Worm (Caenorhabditis elegans) whole organism, early embryonic: ENCODE data around the gene pld-1.

Experiments
- ama-1 ChIP-seq: fragments of 150-350 bp; optimal IDR thresholded peaks from 2 replicates; lab custom pipeline; 2014
- flt-1 ChIP-seq: fragments of 200-800 bp; sonication (Bioruptor generic); IDR thresholded peaks from 2 replicates; pipeline ENCODE4 v1.3.6; 2022; ENCODE audit warnings: missing genetic modification characterization, missing compliant biosample characterization
- hmg-4 ChIP-seq: fragments of 200-800 bp; sonication (Bioruptor generic); optimal IDR thresholded peaks from 2 replicates; lab custom pipeline; 2018; ENCODE audit warnings: mild to moderate bottlenecking, missing genetic modification characterization, missing compliant biosample characterization

DNA sequence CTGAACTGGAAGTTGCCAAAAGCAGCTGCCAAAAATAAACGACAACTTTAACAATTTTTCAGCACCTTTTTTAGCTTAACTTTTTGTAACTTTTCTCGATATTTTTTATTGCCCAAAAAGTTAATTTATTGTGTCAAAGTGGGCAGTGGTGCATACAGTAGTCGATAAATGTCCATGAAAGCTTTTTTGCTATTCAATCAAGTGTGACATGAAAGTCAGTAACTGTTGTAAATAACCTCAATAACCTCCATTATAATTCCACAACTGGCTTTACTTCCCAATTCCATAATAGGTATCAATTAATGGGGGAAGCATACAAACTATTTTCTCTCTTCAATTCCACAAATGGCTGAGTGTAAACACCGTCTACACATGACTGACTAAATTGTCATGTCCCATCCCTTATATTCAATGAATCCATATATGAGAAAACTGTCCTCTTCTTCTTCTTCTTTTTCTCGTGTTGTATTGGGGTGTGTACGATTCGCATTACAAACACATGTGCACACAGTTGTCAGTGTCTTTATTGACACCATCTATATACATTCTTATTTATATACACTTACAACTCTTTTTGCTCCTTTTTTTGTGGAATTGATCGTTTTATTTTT is 43.2 kb downstream of the pld-1 start:
- TF ChIP-seq hmg-4 (GFP tag; lab: Kevin White, UChicago) (no peak), flt-1 (GFP tag; lab: Robert Waterston, UW) (no peak), ama-1 (lab: Kevin White, UChicago) (no peak)
